Worm (Caenorhabditis elegans) whole organism, L2 larva: ENCODE data around the gene cwn-2.
"Not testable (repeated sequence)": the region's sequence is repeated elsewhere in the genome, so short reads cannot be mapped to it uniquely, and the experiment has no call there.

Experiments
- ama-1 ChIP-seq: fragments of 150-350 bp; optimal IDR thresholded peaks from 2 replicates; lab custom pipeline; 2018; ENCODE audit warnings: inconsistent platforms
- egl-27 ChIP-seq: sonication (generic microtip); optimal IDR thresholded peaks from 3 replicates; lab custom pipeline; 2017; ENCODE audit warnings: missing biosample characterization, missing genetic modification reagents, missing genetic modification characterization
- elt-3 ChIP-seq: sonication (generic microtip); optimal IDR thresholded peaks from 2 replicates; lab custom pipeline; 2017; ENCODE audit warnings: missing biosample characterization, missing genetic modification characterization
- fos-1 ChIP-seq: fragments of 150-350 bp; optimal IDR thresholded peaks from 2 replicates; lab custom pipeline; 2014; ENCODE audit warnings: missing biosample characterization, missing genetic modification characterization
- lin-13 ChIP-seq: fragments of 150-350 bp; optimal IDR thresholded peaks from 2 replicates; lab custom pipeline; 2014; ENCODE audit warnings: missing biosample characterization, missing genetic modification reagents, missing genetic modification characterization
- lin-39 ChIP-seq: fragments of 150-350 bp; optimal IDR thresholded peaks from 2 replicates; lab custom pipeline; 2014; ENCODE audit warnings: missing biosample characterization, missing genetic modification reagents, missing genetic modification characterization
- nhr-25 ChIP-seq: fragments of 150-350 bp; sonication (generic microtip); optimal IDR thresholded peaks from 3 replicates; lab custom pipeline; 2014; ENCODE audit warnings: missing biosample characterization, missing genetic modification characterization

DNA sequence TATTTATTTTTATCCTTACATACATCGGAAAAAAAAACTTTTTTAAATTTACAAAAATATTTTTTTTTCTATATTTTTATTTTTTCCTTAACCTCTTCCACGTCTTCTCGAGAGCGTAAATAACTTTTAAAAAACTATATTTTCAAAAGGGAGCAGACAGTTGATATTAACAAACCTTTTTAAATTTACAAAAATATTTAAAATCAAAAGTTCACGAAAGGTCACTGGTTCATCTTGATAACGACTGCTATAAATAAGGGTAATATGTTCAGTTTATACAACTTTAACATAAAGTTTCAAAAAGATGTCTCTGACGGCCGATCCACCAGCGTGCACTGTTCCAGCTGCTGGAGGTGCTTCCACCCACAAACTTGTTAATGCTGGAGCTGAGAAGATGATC is 38.8 kb upstream of the cwn-2 start, which contains the start of the genes F44D12.16 and msd-2:
- not testable (repeated sequence) for TF ChIP-seq ama-1 (lab: Kevin White, UChicago); egl-27 (tag; lab: Kevin White, UChicago); elt-3 (tag; lab: Kevin White, UChicago); nhr-25 (tag; lab: Kevin White, UChicago); lin-39 (tag; lab: Kevin White, UChicago); lin-13 (GFP tag; lab: Kevin White, UChicago); fos-1 (tag; lab: Kevin White, UChicago)
